Worm (Caenorhabditis elegans) whole organism, L4 larva: ENCODE data around the gene C10A4.9.

ENCODE experiments used
- F26F4.8 ChIP-seq: fragments of 200-800 bp; sonication (Bioruptor generic); conservative IDR thresholded peaks from 2 replicates; pipeline ENCODE4 v1.3.6; 2022; ENCODE audit warnings: missing genetic modification characterization, missing compliant biosample characterization
- Y5F2A.4 ChIP-seq: fragments of 200-800 bp; sonication (Bioruptor generic); optimal IDR thresholded peaks from 2 replicates; lab custom pipeline; 2018; ENCODE audit warnings: mild to moderate bottlenecking, missing genetic modification characterization, missing compliant biosample characterization
- Y75B8A.6 ChIP-seq: fragments of 200-800 bp; sonication (Bioruptor generic); IDR thresholded peaks from 2 replicates; pipeline ENCODE4 v1.3.6; 2022; ENCODE audit warnings: missing genetic modification reagents, missing genetic modification characterization, missing compliant biosample characterization
- ceh-20 ChIP-seq: fragments of 200-800 bp; sonication (Bioruptor generic); IDR thresholded peaks from 2 replicates; pipeline ENCODE4 v1.3.6; 2022; ENCODE audit warnings: missing genetic modification reagents, missing genetic modification characterization, missing compliant biosample characterization
- ceh-28 ChIP-seq: fragments of 150-350 bp; optimal IDR thresholded peaks from 2 replicates; lab custom pipeline; 2014; ENCODE audit warnings: missing biosample characterization, missing genetic modification reagents, missing genetic modification characterization
- ceh-32 ChIP-seq: sonication (generic microtip); optimal IDR thresholded peaks from 2 replicates; lab custom pipeline; 2016; ENCODE audit warnings: mild to moderate bottlenecking, missing genetic modification characterization, missing compliant biosample characterization; ENCODE audit not compliant: poor library complexity
- ceh-62 ChIP-seq: sonication (generic microtip); optimal IDR thresholded peaks from 2 replicates; lab custom pipeline; 2017; ENCODE audit warnings: missing biosample characterization, missing genetic modification characterization
- ces-1 ChIP-seq: fragments of 150-350 bp; sonication (generic microtip); optimal IDR thresholded peaks from 4 replicates; lab custom pipeline; 2014; ENCODE audit warnings: missing biosample characterization, missing genetic modification reagents, missing genetic modification characterization
- daf-12 ChIP-seq: fragments of 150-350 bp; optimal IDR thresholded peaks from 2 replicates; lab custom pipeline; 2014; ENCODE audit warnings: missing biosample characterization, missing genetic modification reagents, missing genetic modification characterization
- daf-16 ChIP-seq, 3 experiments: sonication (generic microtip); optimal IDR thresholded peaks; 2 replicates each; lab custom pipeline; 2016 to 2017; ENCODE audit warnings: missing genetic modification characterization in 3 of 3, missing genetic modification reagents in 3 of 3, mild to moderate bottlenecking in 2 of 3, missing compliant biosample characterization in 2 of 3, missing biosample characterization in 1 of 3, moderate library complexity in 1 of 3
- dmd-6 ChIP-seq: fragments of 200-800 bp; sonication (Bioruptor generic); IDR thresholded peaks from 2 replicates; pipeline ENCODE4 v1.3.6; 2022; ENCODE audit warnings: missing genetic modification reagents, missing genetic modification characterization, missing compliant biosample characterization
- dmd-9 ChIP-seq: fragments of 200-800 bp; sonication (Bioruptor generic); IDR thresholded peaks from 2 replicates; pipeline ENCODE4 v1.3.6; 2022; ENCODE audit warnings: missing genetic modification reagents, missing genetic modification characterization, missing compliant biosample characterization
- hlh-11 ChIP-seq: fragments of 200-800 bp; sonication (Bioruptor generic); optimal IDR thresholded peaks from 2 replicates; lab custom pipeline; 2018; ENCODE audit warnings: mild to moderate bottlenecking, missing genetic modification characterization, missing compliant biosample characterization
- hlh-30 ChIP-seq: sonication (generic microtip); optimal IDR thresholded peaks from 2 replicates; lab custom pipeline; 2017; ENCODE audit warnings: antibody characterized with exemption, mild to moderate bottlenecking, missing genetic modification characterization, missing compliant biosample characterization; ENCODE audit not compliant: insufficient read depth
- lim-7 ChIP-seq: fragments of 200-800 bp; sonication (Bioruptor generic); IDR thresholded peaks from 2 replicates; pipeline ENCODE4 v1.3.6; 2022; ENCODE audit warnings: missing genetic modification characterization, missing compliant biosample characterization
- lin-13 ChIP-seq: fragments of 150-350 bp; optimal IDR thresholded peaks from 2 replicates; lab custom pipeline; 2014; ENCODE audit warnings: missing biosample characterization, missing genetic modification reagents, missing genetic modification characterization
- lin-15B ChIP-seq: fragments of 150-350 bp; sonication (generic microtip); optimal IDR thresholded peaks from 3 replicates; lab custom pipeline; 2014; ENCODE audit warnings: missing biosample characterization, missing genetic modification characterization
- mep-1 ChIP-seq: fragments of 150-350 bp; sonication (generic microtip); optimal IDR thresholded peaks from 3 replicates; lab custom pipeline; 2014; ENCODE audit warnings: missing biosample characterization, missing genetic modification characterization
- mxl-3 ChIP-seq: fragments of 200-800 bp; sonication (Bioruptor generic); optimal IDR thresholded peaks from 2 replicates; lab custom pipeline; 2018; ENCODE audit warnings: mild to moderate bottlenecking, missing genetic modification characterization, missing compliant biosample characterization
- nhr-28 ChIP-seq: fragments of 150-350 bp; optimal IDR thresholded peaks from 2 replicates; lab custom pipeline; 2014; ENCODE audit warnings: missing biosample characterization, missing genetic modification characterization
- nhr-42 ChIP-seq: fragments of 200-800 bp; sonication (Bioruptor generic); IDR thresholded peaks from 2 replicates; pipeline ENCODE4 v1.3.6; 2022; ENCODE audit warnings: missing genetic modification characterization, missing compliant biosample characterization
- nhr-48 ChIP-seq: sonication (generic microtip); optimal IDR thresholded peaks from 2 replicates; lab custom pipeline; 2016; ENCODE audit warnings: mild to moderate bottlenecking, missing genetic modification characterization, missing compliant biosample characterization
- nhr-77 ChIP-seq: fragments of 150-350 bp; optimal IDR thresholded peaks from 2 replicates; lab custom pipeline; 2014; ENCODE audit warnings: missing biosample characterization, missing genetic modification characterization
- pqm-1 ChIP-seq: sonication (generic microtip); optimal IDR thresholded peaks from 2 replicates; lab custom pipeline; 2017; ENCODE audit warnings: missing biosample characterization, missing genetic modification characterization
- rbr-2 ChIP-seq: sonication (generic microtip); optimal IDR thresholded peaks from 2 replicates; lab custom pipeline; 2016; ENCODE audit warnings: missing genotype, missing genetic modification characterization, missing compliant biosample characterization
- saeg-2 ChIP-seq: fragments of 200-800 bp; sonication (Bioruptor generic); IDR thresholded peaks from 2 replicates; pipeline ENCODE4 v1.3.6; 2022; ENCODE audit warnings: missing genetic modification reagents, missing genetic modification characterization, missing compliant biosample characterization
- sdz-12 ChIP-seq: fragments of 200-800 bp; sonication (Bioruptor generic); optimal IDR thresholded peaks from 2 replicates; lab custom pipeline; 2018; ENCODE audit warnings: mild to moderate bottlenecking, missing genetic modification characterization, missing compliant biosample characterization
- snpc-4 ChIP-seq: fragments of 150-350 bp; optimal IDR thresholded peaks from 2 replicates; lab custom pipeline; 2014; ENCODE audit warnings: missing biosample characterization, missing genetic modification characterization
- spr-1 ChIP-seq: sonication (generic microtip); optimal IDR thresholded peaks from 2 replicates; lab custom pipeline; 2016; ENCODE audit warnings: mild to moderate bottlenecking, missing genetic modification characterization, missing compliant biosample characterization
- tag-97 ChIP-seq: fragments of 200-800 bp; sonication (Bioruptor generic); IDR thresholded peaks from 2 replicates; pipeline ENCODE4 v1.3.6; 2022; ENCODE audit warnings: missing genetic modification characterization, missing compliant biosample characterization
- unc-130 ChIP-seq: sonication (generic microtip); optimal IDR thresholded peaks from 2 replicates; lab custom pipeline; 2016; ENCODE audit warnings: missing genetic modification reagents, missing genetic modification characterization, missing compliant biosample characterization
- unc-62 ChIP-seq, 3 experiments: fragments of 150-350 bp in 1 of 3; sonication (generic microtip); optimal IDR thresholded peaks in 2 of 3; peaks in 1 of 3; 1 replicate in 1 of 3; 2 replicates in 2 of 3; lab custom pipeline; 2014 to 2017; ENCODE audit warnings: missing biosample characterization in 3 of 3, missing genetic modification characterization in 3 of 3, missing genetic modification reagents in 3 of 3, missing genotype in 1 of 3
- vab-7 ChIP-seq: fragments of 200-800 bp; sonication (Bioruptor generic); IDR thresholded peaks from 2 replicates; pipeline ENCODE4 v1.3.6; 2022; ENCODE audit warnings: missing genetic modification reagents, missing genetic modification characterization, missing compliant biosample characterization
- zfp-2 ChIP-seq: sonication (generic microtip); optimal IDR thresholded peaks from 2 replicates; lab custom pipeline; 2016; ENCODE audit warnings: mild to moderate bottlenecking, missing genetic modification characterization, missing compliant biosample characterization
- zip-11 ChIP-seq: fragments of 200-800 bp; sonication (Bioruptor generic); IDR thresholded peaks from 2 replicates; pipeline ENCODE4 v1.3.6; 2022; ENCODE audit warnings: missing genetic modification characterization, missing compliant biosample characterization
- ztf-11 ChIP-seq: fragments of 150-350 bp; optimal IDR thresholded peaks from 2 replicates; lab custom pipeline; 2014; ENCODE audit warnings: missing biosample characterization, missing genetic modification characterization
- ztf-7 ChIP-seq: fragments of 150-350 bp; optimal IDR thresholded peaks from 2 replicates; lab custom pipeline; 2014; ENCODE audit warnings: missing biosample characterization, missing genetic modification characterization

Gene C10A4.9

ce11 chrX:7436912-7437311 is 16.2 kb downstream of the C10A4.9 start:
- peak in 1 of 2 experiments; percentile 76 for TF ChIP-seq unc-62 (GFP tag; optimal IDR thresholded peaks at IDR 0.05 in 1 of 2; lab: Kevin White, UChicago)
- TF ChIP-seq unc-62 (tag; optimal IDR thresholded peaks at IDR 0.05; lab: Kevin White, UChicago) = no peak
- no peak for TF ChIP-seq ceh-32
- peak; percentile 74 for TF ChIP-seq hlh-30 (tag; lab: Kevin White, UChicago)
- no peak for TF ChIP-seq dmd-6 (GFP tag; lab: Robert Waterston, UW)

- peak in 1 of 2 experiments; percentile 25 for TF ChIP-seq unc-62 (GFP tag; optimal IDR thresholded peaks at IDR 0.05 in 1 of 2; lab: Kevin White, UChicago)
- no peak for TF ChIP-seq unc-62 (tag; optimal IDR thresholded peaks at IDR 0.05; lab: Kevin White, UChicago)
- no peak for TF ChIP-seq lin-15B (tag; lab: Kevin White, UChicago)
Observed at ce11 chrX:7437949-7438348, 17.3 kb downstream of the C10A4.9 start, which contains the start of gene C01C10.2. TSS of gene C01C10.2 (minus strand) at chrX:7438118.

- no peak for TF ChIP-seq lin-13 (GFP tag; lab: Kevin White, UChicago)
- TF ChIP-seq nhr-77 (tag; lab: Kevin White, UChicago) = peak; percentile 22
- no peak for TF ChIP-seq nhr-48
- no peak for TF ChIP-seq daf-12 (tag; lab: Kevin White, UChicago)
- TF ChIP-seq unc-130 = no peak
- TF ChIP-seq unc-62 (GFP tag; optimal IDR thresholded peaks at IDR 0.05 in 1 of 2; lab: Kevin White, UChicago) = no peak
- no peak for TF ChIP-seq unc-62 (tag; optimal IDR thresholded peaks at IDR 0.05; lab: Kevin White, UChicago)
- no peak for TF ChIP-seq Y75B8A.6
- peak; percentile 66 for TF ChIP-seq nhr-28 (tag; lab: Kevin White, UChicago)
- TF ChIP-seq tag-97 (GFP tag; lab: Robert Waterston, UW) = no peak
- no peak for TF ChIP-seq dmd-9 (GFP tag; lab: Robert Waterston, UW)
- peak; percentile 3 for TF ChIP-seq pqm-1 (tag; lab: Kevin White, UChicago)
- no peak for TF ChIP-seq ztf-7 (tag; lab: Kevin White, UChicago)
- no peak for TF ChIP-seq daf-16 (GFP tag; optimal IDR thresholded peaks at IDR 0.05; lab: Kevin White, UChicago)
- TF ChIP-seq daf-16 (tag; optimal IDR thresholded peaks at IDR 0.05; lab: Kevin White, UChicago) = peak; percentile 26
- TF ChIP-seq rbr-2 (tag; lab: Kevin White, UChicago) = no peak
- TF ChIP-seq dmd-6 (GFP tag; lab: Robert Waterston, UW) = peak; percentile 32
- TF ChIP-seq spr-1 (tag; lab: Kevin White, UChicago) = no peak
- TF ChIP-seq hlh-11 (tag; lab: Kevin White, UChicago) = peak; percentile 13
- no peak for TF ChIP-seq ztf-11 (tag; lab: Kevin White, UChicago)
Observed at ce11 chrX:7440102-7440501, 19.4 kb downstream of the C10A4.9 start.

- TF ChIP-seq ceh-62 (tag; lab: Kevin White, UChicago) (no peak), saeg-2 (GFP tag; lab: Robert Waterston, UW) (no peak), lim-7 (GFP tag; lab: Robert Waterston, UW) (no peak), zfp-2 (tag; lab: Kevin White, UChicago) (no peak), nhr-42 (GFP tag; lab: Robert Waterston, UW) (no peak), ces-1 (GFP tag; lab: Kevin White, UChicago) (no peak), mxl-3 (GFP tag; lab: Kevin White, UChicago) (no peak), zip-11 (GFP tag; lab: Robert Waterston, UW) (no peak), ceh-28 (tag; lab: Kevin White, UChicago) (no peak), mep-1 (tag; lab: Kevin White, UChicago) (no peak), sdz-12 (GFP tag; lab: Kevin White, UChicago) (no peak), snpc-4 (no peak), vab-7 (no peak), nhr-48 (no peak), Y5F2A.4 (GFP tag; lab: Kevin White, UChicago) (no peak), F26F4.8 (GFP tag; lab: Robert Waterston, UW) (no peak), ceh-20 (no peak)
Observed at ce11 chrX:7442477-7442876, 21.8 kb downstream of the C10A4.9 start, which contains the start of gene acl-12. TSS of gene acl-12 (minus strand) at chrX:7442577.
